Worm (Caenorhabditis elegans): ENCODE data around the gene C56G2.5.

The C56G2.5 gene

ce11 chrIII:6297599-6297998, 26.4 kb downstream of the C56G2.5 start:
- TF ChIP-seq ama-1 (optimal IDR thresholded peaks at IDR 0.05) (no peak), ceh-13 (GFP tag; optimal IDR thresholded peaks at IDR 0.05) (no peak), tbx-11 (GFP tag; IDR thresholded peaks at IDR 0.05) (no peak), scrt-1 (GFP tag; IDR thresholded peaks at IDR 0.05) (no peak), ceh-36 (tag; optimal IDR thresholded peaks at IDR 0.05) (no peak), hmg-4 (GFP tag; optimal IDR thresholded peaks at IDR 0.05) (no peak), tbx-37 (GFP tag; conservative IDR thresholded peaks at IDR 0.05) (no peak), F13C5.2 (tag; optimal IDR thresholded peaks at IDR 0.05) (no peak), hnd-1 (tag; optimal IDR thresholded peaks at IDR 0.05) (no peak), ets-7 (tag; optimal IDR thresholded peaks at IDR 0.05) (no peak)

ce11 chrIII:6295972-6296700, 27.9 kb downstream of the C56G2.5 start, which contains the start of gene F47D12.7:
F47D12.7 (minus strand) TSS chrIII:6296022.
- TF ChIP-seq flt-1 (GFP tag; IDR thresholded peaks at IDR 0.05) = no peak
- no peak for TF ChIP-seq aly-1 (tag; optimal IDR thresholded peaks at IDR 0.05)
- no peak for TF ChIP-seq F13C5.2 (tag; optimal IDR thresholded peaks at IDR 0.05)
- TF ChIP-seq hnd-1 (tag; optimal IDR thresholded peaks at IDR 0.05) = no peak
- no peak for TF ChIP-seq ets-7 (tag; optimal IDR thresholded peaks at IDR 0.05)
- no peak for TF ChIP-seq hmbx-1 (tag; optimal IDR thresholded peaks at IDR 0.05)
- TF ChIP-seq sea-1 (GFP tag; conservative IDR thresholded peaks at IDR 0.05) = no peak
- no peak for TF ChIP-seq tbx-11 (GFP tag; IDR thresholded peaks at IDR 0.05)

DNA sequence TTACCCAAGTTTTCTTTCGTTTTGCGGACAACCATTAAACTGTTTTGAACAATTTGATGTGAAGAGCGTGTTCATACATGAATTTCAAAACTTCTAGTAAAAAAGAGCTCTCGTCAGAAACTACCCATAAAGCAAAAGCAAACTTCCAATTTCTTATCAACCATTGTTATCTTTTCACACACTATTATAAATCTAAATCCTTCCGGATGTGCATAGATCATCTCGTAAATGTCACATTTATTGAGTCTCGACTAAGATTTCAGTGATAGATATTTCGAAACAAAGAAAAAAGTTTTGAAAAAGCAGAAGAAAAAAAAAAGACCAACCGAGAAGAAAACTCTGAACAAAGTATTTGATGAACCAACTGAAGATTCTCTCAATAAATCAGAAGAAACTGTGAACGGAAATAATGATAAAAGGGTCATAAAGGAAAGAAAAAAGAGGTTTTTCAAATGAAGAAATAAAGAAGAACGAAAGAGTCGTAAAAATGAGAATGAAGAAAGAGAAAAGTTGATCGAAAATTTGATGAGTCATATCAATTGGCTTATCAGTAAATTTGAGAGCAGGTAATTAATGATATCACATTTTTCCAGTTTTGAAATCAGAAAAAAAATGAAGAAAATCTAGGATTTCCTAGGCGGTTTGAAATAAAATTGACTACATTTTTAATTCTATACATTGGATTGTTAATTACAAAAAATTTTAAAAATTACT, 33.4 kb downstream of the C56G2.5 start:
- TF ChIP-seq hmbx-1 (tag; optimal IDR thresholded peaks at IDR 0.05) (no peak), F13C5.2 (tag; optimal IDR thresholded peaks at IDR 0.05) (no peak), aly-1 (tag; optimal IDR thresholded peaks at IDR 0.05) (no peak), tbx-37 (GFP tag; conservative IDR thresholded peaks at IDR 0.05) (no peak), pes-1 (GFP tag; IDR thresholded peaks at IDR 0.05) (no peak), ets-7 (tag; optimal IDR thresholded peaks at IDR 0.05) (no peak), sea-1 (GFP tag; conservative IDR thresholded peaks at IDR 0.05) (no peak), scrt-1 (GFP tag; IDR thresholded peaks at IDR 0.05) (no peak)

DNA sequence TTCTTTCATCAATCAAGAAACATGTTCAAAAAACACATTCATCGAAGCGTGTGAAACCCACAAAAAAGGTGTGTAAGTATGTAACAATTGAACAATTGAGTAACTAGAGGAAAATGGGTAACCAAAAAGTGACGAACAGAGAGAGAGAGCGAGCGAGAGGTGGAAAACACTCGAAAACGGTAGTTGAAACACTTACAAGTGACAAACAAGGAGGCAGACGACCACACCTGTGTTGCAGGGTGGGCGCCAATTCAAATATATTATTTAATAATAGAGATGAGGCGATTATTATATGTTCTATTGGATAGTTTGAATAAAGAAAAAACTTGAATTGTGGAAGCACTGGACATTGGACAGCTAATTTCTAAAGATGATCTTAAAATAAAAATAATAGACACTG, 34.7 kb downstream of the C56G2.5 start:
- TF ChIP-seq tbx-11 (GFP tag; IDR thresholded peaks at IDR 0.05) (no peak), hmg-4 (GFP tag; optimal IDR thresholded peaks at IDR 0.05) (no peak), ama-1 (optimal IDR thresholded peaks at IDR 0.05) (no peak)

ce11 chrIII:6287195-6287594, 36.8 kb downstream of the C56G2.5 start, which contains the start of gene F47D12.6:
F47D12.6 (minus strand) TSS chrIII:6287295.
- TF ChIP-seq pes-1 (GFP tag; IDR thresholded peaks at IDR 0.05) (no peak), hnd-1 (tag; optimal IDR thresholded peaks at IDR 0.05) (no peak), scrt-1 (GFP tag; IDR thresholded peaks at IDR 0.05) (no peak), ets-7 (tag; optimal IDR thresholded peaks at IDR 0.05) (no peak), hmbx-1 (tag; optimal IDR thresholded peaks at IDR 0.05) (no peak), tbx-11 (GFP tag; IDR thresholded peaks at IDR 0.05) (no peak), flt-1 (GFP tag; IDR thresholded peaks at IDR 0.05) (no peak), ama-1 (optimal IDR thresholded peaks at IDR 0.05) (no peak), tbx-37 (GFP tag; conservative IDR thresholded peaks at IDR 0.05) (no peak), B0310.2 (tag; optimal IDR thresholded peaks at IDR 0.05) (no peak), ceh-36 (tag; optimal IDR thresholded peaks at IDR 0.05) (no peak)

DNA sequence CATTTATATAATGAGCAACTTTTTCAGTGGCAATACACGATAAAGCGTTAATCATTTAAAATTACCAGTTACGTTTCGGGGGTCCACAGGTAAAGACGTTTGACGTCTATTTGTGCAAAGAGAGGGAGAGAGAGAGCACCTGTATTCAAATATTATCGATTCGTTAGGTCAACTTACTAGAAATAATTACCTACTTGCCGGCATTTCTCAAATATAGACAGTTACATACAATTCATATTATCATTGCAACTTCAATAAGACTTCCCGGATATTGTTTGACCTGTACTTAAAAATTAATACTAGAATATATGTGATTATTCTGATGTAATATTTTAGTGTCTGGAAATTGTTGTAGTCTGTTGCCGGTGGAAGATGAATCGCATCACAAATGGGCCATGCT, 38.1 kb downstream of the C56G2.5 start, which contains the start of gene gadr-3:
Gene gadr-3 (minus strand): TSS at position 101 of the 400 bp plus-strand sequence.
- TF ChIP-seq hnd-1 (tag; optimal IDR thresholded peaks at IDR 0.05) (no peak), hmbx-1 (tag; optimal IDR thresholded peaks at IDR 0.05) (no peak), tbx-37 (GFP tag; conservative IDR thresholded peaks at IDR 0.05) (no peak), aly-1 (tag; optimal IDR thresholded peaks at IDR 0.05) (no peak), ama-1 (optimal IDR thresholded peaks at IDR 0.05) (no peak), ceh-13 (GFP tag; optimal IDR thresholded peaks at IDR 0.05) (no peak), tbx-11 (GFP tag; IDR thresholded peaks at IDR 0.05) (no peak), scrt-1 (GFP tag; IDR thresholded peaks at IDR 0.05) (no peak), sea-1 (GFP tag; conservative IDR thresholded peaks at IDR 0.05) (no peak)

- TF ChIP-seq aly-1 (tag; optimal IDR thresholded peaks at IDR 0.05) (no peak), ceh-13 (GFP tag; optimal IDR thresholded peaks at IDR 0.05) (no peak), ama-1 (optimal IDR thresholded peaks at IDR 0.05) (no peak), tra-4 (tag; optimal IDR thresholded peaks at IDR 0.05) (no peak), ceh-36 (tag; optimal IDR thresholded peaks at IDR 0.05) (no peak), B0310.2 (tag; optimal IDR thresholded peaks at IDR 0.05) (no peak), scrt-1 (GFP tag; IDR thresholded peaks at IDR 0.05) (no peak), ets-7 (tag; optimal IDR thresholded peaks at IDR 0.05) (no peak), F13C5.2 (tag; optimal IDR thresholded peaks at IDR 0.05) (no peak), flt-1 (GFP tag; IDR thresholded peaks at IDR 0.05) (no peak), hnd-1 (tag; optimal IDR thresholded peaks at IDR 0.05) (no peak), tbx-37 (GFP tag; conservative IDR thresholded peaks at IDR 0.05) (no peak), hmbx-1 (tag; optimal IDR thresholded peaks at IDR 0.05) (no peak), pes-1 (GFP tag; IDR thresholded peaks at IDR 0.05) (no peak), tbx-11 (GFP tag; IDR thresholded peaks at IDR 0.05) (no peak), sea-1 (GFP tag; conservative IDR thresholded peaks at IDR 0.05) (no peak), hmg-4 (GFP tag; optimal IDR thresholded peaks at IDR 0.05) (no peak)
Measured at ce11 chrIII:6283024-6283423, 41.0 kb downstream of the C56G2.5 start.
